Fruit fly (Drosophila melanogaster) whole organism, embryonic: ENCODE results near the gene CG15767.

ENCODE experiments used
- Atf3 ChIP-seq: fragments of 200-800 bp; sonication (Bioruptor generic); optimal IDR thresholded peaks from 3 replicates; lab custom pipeline; 2016; ENCODE audit warnings: missing biosample characterization, missing genetic modification characterization
- C15 ChIP-seq: fragments of 200-800 bp; sonication (Bioruptor generic); IDR thresholded peaks from 3 replicates; pipeline ENCODE4 v1.3.6; 2022; ENCODE audit warnings: missing biosample characterization, missing genetic modification characterization
- CG10274 ChIP-seq: fragments of 200-800 bp; sonication (Bioruptor generic); optimal IDR thresholded peaks from 3 replicates; lab custom pipeline; 2017; ENCODE audit warnings: missing biosample characterization, mild to moderate bottlenecking, missing genetic modification characterization
- CG11695 ChIP-seq: fragments of 200-800 bp; sonication (Bioruptor generic); IDR thresholded peaks from 3 replicates; pipeline ENCODE4 v1.3.6; 2022; ENCODE audit warnings: missing biosample characterization, missing genetic modification characterization
- CG11723 ChIP-seq: fragments of 200-800 bp; sonication (Bioruptor generic); optimal IDR thresholded peaks from 2 replicates; lab custom pipeline; 2017; ENCODE audit warnings: missing biosample characterization, mild to moderate bottlenecking, missing genetic modification characterization
- CG12071 ChIP-seq: fragments of 200-800 bp; sonication (Bioruptor generic); optimal IDR thresholded peaks from 3 replicates; lab custom pipeline; 2018; ENCODE audit warnings: missing biosample characterization, mild to moderate bottlenecking, missing genetic modification characterization
- CG12104 ChIP-seq: fragments of 200-800 bp; sonication (Bioruptor generic); optimal IDR thresholded peaks from 3 replicates; lab custom pipeline; 2016; ENCODE audit warnings: missing biosample characterization, missing genetic modification characterization
- CG1647 ChIP-seq: fragments of 200-800 bp; sonication (Bioruptor generic); optimal IDR thresholded peaks from 3 replicates; lab custom pipeline; 2016; ENCODE audit warnings: missing biosample characterization, missing genetic modification characterization
- CG17802 ChIP-seq: fragments of 200-800 bp; sonication (Bioruptor generic); optimal IDR thresholded peaks from 2 replicates; lab custom pipeline; 2018; ENCODE audit warnings: missing biosample characterization, mild to moderate bottlenecking, missing genetic modification characterization, moderate library complexity
- CG17829 ChIP-seq: fragments of 200-800 bp; optimal IDR thresholded peaks from 2 replicates; lab custom pipeline; 2019; ENCODE audit warnings: missing biosample characterization, mild to moderate bottlenecking, missing genetic modification characterization, moderate library complexity
- CG30020 ChIP-seq: fragments of 200-800 bp; optimal IDR thresholded peaks from 2 replicates; lab custom pipeline; 2019; ENCODE audit warnings: missing biosample characterization, mild to moderate bottlenecking, missing genetic modification characterization, moderate library complexity
- CG3065 ChIP-seq: fragments of 200-800 bp; sonication (Bioruptor generic); optimal IDR thresholded peaks from 2 replicates; lab custom pipeline; 2016; ENCODE audit warnings: missing biosample characterization, missing genetic modification characterization
- CG32532 ChIP-seq: fragments of 200-800 bp; sonication (Bioruptor generic); IDR thresholded peaks from 2 replicates; pipeline ENCODE4 v1.3.6; 2022; ENCODE audit warnings: missing biosample characterization, missing genetic modification characterization
- CG4424 ChIP-seq: fragments of 200-800 bp; sonication (Bioruptor generic); optimal IDR thresholded peaks from 3 replicates; lab custom pipeline; 2016; ENCODE audit warnings: missing biosample characterization, missing genetic modification characterization
- CG4707 ChIP-seq: fragments of 200-800 bp; sonication (Bioruptor generic); optimal IDR thresholded peaks from 2 replicates; lab custom pipeline; 2018; ENCODE audit warnings: missing biosample characterization, mild to moderate bottlenecking, missing genetic modification characterization, moderate library complexity
- CG7271 ChIP-seq: fragments of 200-800 bp; sonication (Bioruptor generic); optimal IDR thresholded peaks from 2 replicates; lab custom pipeline; 2018; ENCODE audit warnings: missing biosample characterization, mild to moderate bottlenecking, missing genetic modification characterization, moderate library complexity
- CG7357 ChIP-seq: fragments of 200-800 bp; sonication (Bioruptor generic); IDR thresholded peaks from 3 replicates; pipeline ENCODE4 v1.3.6; 2022; ENCODE audit warnings: missing biosample characterization, missing genetic modification characterization
- CG7556 ChIP-seq: fragments of 200-800 bp; sonication (Bioruptor generic); optimal IDR thresholded peaks from 2 replicates; lab custom pipeline; 2017; ENCODE audit warnings: missing biosample characterization, mild to moderate bottlenecking, missing genetic modification characterization
- CG8281 ChIP-seq: fragments of 200-800 bp; sonication (Bioruptor generic); optimal IDR thresholded peaks from 2 replicates; lab custom pipeline; 2018; ENCODE audit warnings: missing biosample characterization, mild to moderate bottlenecking, missing genetic modification characterization, moderate library complexity
- CG8765 ChIP-seq: fragments of 200-800 bp; sonication (Bioruptor generic); IDR thresholded peaks from 2 replicates; pipeline ENCODE4 v1.3.6; 2022; ENCODE audit warnings: missing biosample characterization, missing genetic modification characterization
- Dip3 ChIP-seq: fragments of 200-800 bp; sonication (Bioruptor generic); optimal IDR thresholded peaks from 3 replicates; lab custom pipeline; 2016; ENCODE audit warnings: missing biosample characterization, missing genetic modification characterization
- Doc2 ChIP-seq: fragments of 200-800 bp; sonication (Bioruptor generic); IDR thresholded peaks from 2 replicates; pipeline ENCODE4 v1.3.6; 2022; ENCODE audit warnings: missing biosample characterization, missing genetic modification characterization
- Dref ChIP-seq: fragments of 200-800 bp; sonication (Bioruptor generic); IDR thresholded peaks from 2 replicates; pipeline ENCODE4 v1.3.6; 2022; ENCODE audit warnings: missing biosample characterization, missing genetic modification characterization
- Drgx ChIP-seq: fragments of 200-800 bp; sonication (Bioruptor generic); IDR thresholded peaks from 2 replicates; pipeline ENCODE4 v1.3.6; 2022; ENCODE audit warnings: missing biosample characterization, missing genetic modification characterization
- E2f2 ChIP-seq: fragments of 200-800 bp; sonication (Bioruptor generic); IDR thresholded peaks from 2 replicates; pipeline ENCODE4 v1.3.6; 2022; ENCODE audit warnings: missing biosample characterization, missing genetic modification characterization
- Fer2 ChIP-seq: fragments of 200-800 bp; sonication (Bioruptor generic); optimal IDR thresholded peaks from 2 replicates; lab custom pipeline; 2018; ENCODE audit warnings: missing biosample characterization, mild to moderate bottlenecking, missing genetic modification characterization, moderate library complexity
- HmgZ ChIP-seq: fragments of 200-800 bp; sonication (Bioruptor generic); optimal IDR thresholded peaks from 2 replicates; lab custom pipeline; 2018; ENCODE audit warnings: missing biosample characterization, mild to moderate bottlenecking, missing genetic modification characterization
- MESR4 ChIP-seq: fragments of 200-800 bp; sonication (Bioruptor generic); optimal IDR thresholded peaks from 2 replicates; lab custom pipeline; 2018; ENCODE audit warnings: missing biosample characterization, mild to moderate bottlenecking, missing genetic modification characterization, moderate library complexity
- Mad ChIP-seq: fragments of 200-800 bp; sonication (Bioruptor generic); optimal IDR thresholded peaks from 2 replicates; lab custom pipeline; 2016; ENCODE audit warnings: missing biosample characterization, missing genetic modification characterization
- Mrtf ChIP-seq: fragments of 200-800 bp; sonication (Bioruptor generic); IDR thresholded peaks from 3 replicates; pipeline ENCODE4 v1.3.6; 2022; ENCODE audit warnings: missing biosample characterization, missing genetic modification characterization
- NfI ChIP-seq: fragments of 200-800 bp; sonication (Bioruptor generic); optimal IDR thresholded peaks from 3 replicates; lab custom pipeline; 2018; ENCODE audit warnings: missing biosample characterization, mild to moderate bottlenecking, missing genetic modification characterization, moderate library complexity
- PHDP ChIP-seq: fragments of 200-800 bp; sonication (Bioruptor generic); optimal IDR thresholded peaks from 3 replicates; lab custom pipeline; 2018; ENCODE audit warnings: missing biosample characterization, mild to moderate bottlenecking, missing genetic modification characterization, moderate library complexity
- Vsx1 ChIP-seq: fragments of 200-800 bp; sonication (Bioruptor generic); optimal IDR thresholded peaks from 2 replicates; lab custom pipeline; 2017; ENCODE audit warnings: missing biosample characterization, mild to moderate bottlenecking, missing genetic modification characterization, missing genetic modification reagents
- Xrp1 ChIP-seq: fragments of 200-800 bp; sonication (Bioruptor generic); IDR thresholded peaks from 2 replicates; pipeline ENCODE4 v1.3.6; 2022; ENCODE audit warnings: missing biosample characterization, missing genetic modification characterization
- abd-A ChIP-seq: fragments of 200-800 bp; sonication (Bioruptor generic); optimal IDR thresholded peaks from 3 replicates; lab custom pipeline; 2019; ENCODE audit warnings: missing biosample characterization, mild to moderate bottlenecking, missing genetic modification characterization, moderate library complexity
- aop ChIP-seq: fragments of 200-800 bp; sonication (Bioruptor generic); IDR thresholded peaks from 2 replicates; pipeline ENCODE4 v1.3.6; 2022; ENCODE audit warnings: missing biosample characterization, missing genetic modification characterization
- bsh ChIP-seq, 2 experiments: fragments of 200-800 bp; sonication (Bioruptor generic); optimal IDR thresholded peaks; 2 replicates each; lab custom pipeline; 2017 to 2018; ENCODE audit warnings: mild to moderate bottlenecking in 2 of 2, missing biosample characterization in 2 of 2, missing genetic modification characterization in 2 of 2, moderate library complexity in 1 of 2
- en ChIP-seq: fragments of 200-800 bp; sonication (Bioruptor generic); optimal IDR thresholded peaks from 2 replicates; lab custom pipeline; 2016; ENCODE audit warnings: missing biosample characterization, missing genetic modification characterization
- fd96Cb ChIP-seq: fragments of 200-800 bp; sonication (Bioruptor generic); optimal IDR thresholded peaks from 2 replicates; lab custom pipeline; 2018; ENCODE audit warnings: missing biosample characterization, mild to moderate bottlenecking, missing genetic modification characterization, moderate library complexity
- fru ChIP-seq: fragments of >200 bp; optimal IDR thresholded peaks from 2 replicates; lab custom pipeline; 2017
- gce ChIP-seq: fragments of 200-800 bp; sonication (Bioruptor generic); IDR thresholded peaks from 3 replicates; pipeline ENCODE4 v1.3.6; 2022; ENCODE audit warnings: missing biosample characterization, missing genetic modification characterization
- ham ChIP-seq: fragments of 200-800 bp; sonication (Bioruptor generic); IDR thresholded peaks from 2 replicates; pipeline ENCODE4 v1.3.6; 2022; ENCODE audit warnings: missing biosample characterization, missing genetic modification characterization
- hbn ChIP-seq: fragments of 200-800 bp; sonication (Bioruptor generic); IDR thresholded peaks from 2 replicates; pipeline ENCODE4 v1.3.6; 2022; ENCODE audit warnings: missing biosample characterization, missing genetic modification characterization; ENCODE audit not compliant: partially characterized antibody
- jumu ChIP-seq: fragments of 200-800 bp; sonication (Bioruptor generic); optimal IDR thresholded peaks from 3 replicates; lab custom pipeline; 2016; ENCODE audit warnings: missing biosample characterization, missing genetic modification characterization
- p53 ChIP-seq: fragments of 200-800 bp; sonication (Bioruptor generic); optimal IDR thresholded peaks from 2 replicates; lab custom pipeline; 2016; ENCODE audit warnings: missing biosample characterization, missing genetic modification characterization
- sens ChIP-seq: fragments of 200-800 bp; sonication (Bioruptor generic); peaks from one replicate; lab custom pipeline; 2016; ENCODE audit warnings: missing biosample characterization, missing genetic modification characterization
- sim ChIP-seq: fragments of 200-800 bp; sonication (Bioruptor generic); IDR thresholded peaks from 2 replicates; pipeline ENCODE4 v1.3.6; 2022; ENCODE audit warnings: missing biosample characterization, missing genetic modification characterization
- twi ChIP-seq: fragments of 200-800 bp; optimal IDR thresholded peaks from 2 replicates; lab custom pipeline; 2019; ENCODE audit warnings: missing biosample characterization, mild to moderate bottlenecking, missing genetic modification characterization, moderate library complexity
- unc-4 ChIP-seq: fragments of 200-800 bp; sonication (Bioruptor generic); IDR thresholded peaks from 2 replicates; pipeline ENCODE4 v1.3.6; 2022; ENCODE audit warnings: missing biosample characterization, missing genetic modification characterization; ENCODE audit not compliant: partially characterized antibody

Gene CG15767

DNA sequence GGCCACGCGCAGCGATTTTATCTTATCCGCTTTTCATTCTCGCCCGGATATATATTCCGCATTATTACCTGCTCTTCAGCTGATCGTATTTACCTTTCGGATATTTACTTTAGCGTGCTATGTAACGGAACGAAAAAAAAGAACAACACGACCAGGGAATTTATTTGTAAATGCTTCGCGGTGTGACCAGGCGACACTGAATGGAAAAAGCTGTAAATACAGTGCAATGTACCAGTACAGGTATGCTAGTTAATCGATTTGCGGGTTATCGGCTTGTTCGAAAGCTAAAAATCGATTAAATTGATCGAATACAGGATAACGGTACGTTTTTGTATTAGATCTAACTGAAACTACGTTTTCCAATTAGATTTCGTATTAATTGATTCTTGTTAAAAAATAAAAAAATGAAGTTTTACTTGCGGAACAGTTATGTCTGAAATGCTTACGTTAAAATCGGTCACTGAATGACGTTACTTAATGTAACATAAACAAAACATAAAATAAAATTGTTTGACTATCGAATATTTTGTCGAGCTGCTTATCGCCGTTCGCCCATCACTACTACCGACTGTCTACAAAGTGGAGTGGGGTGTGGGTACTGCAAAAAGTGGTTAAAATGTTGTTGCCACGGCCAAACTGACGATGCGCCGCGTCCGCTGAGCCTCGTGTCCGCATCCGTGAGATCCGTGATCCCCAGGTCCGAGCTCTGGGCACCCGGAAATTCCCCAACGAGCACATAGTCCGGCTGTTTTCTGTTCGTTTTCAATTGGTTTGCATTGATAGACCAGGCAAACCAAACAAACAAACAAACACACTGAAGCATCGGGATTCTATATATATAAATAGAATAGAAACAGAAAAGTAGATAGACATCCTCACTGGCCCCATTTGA is 25.0 kb upstream of the CG15767 start, which contains the start of the genes MAPk-Ak2 and CG42699 (continued):
- peak; percentile 75 for TF ChIP-seq jumu (GFP tag; lab: Kevin White, UChicago)
- TF ChIP-seq Dip3 = peak; percentile 52
- TF ChIP-seq p53 (GFP tag; lab: Kevin White, UChicago) = peak; percentile 59
- no peak for TF ChIP-seq fru (lab: Kevin White, UChicago)
- no peak; the same call in 2 of the 3 replicates for TF ChIP-seq Mrtf (GFP tag; lab: Robert Waterston, UW)
- TF ChIP-seq Fer2 (tag; lab: Kevin White, UChicago) = peak; percentile 67
- peak; percentile 83 for TF ChIP-seq CG12071 (GFP tag; lab: Kevin White, UChicago)
- no peak for TF ChIP-seq CG7357 (GFP tag; lab: Robert Waterston, UW)
- TF ChIP-seq Xrp1 (GFP tag; lab: Robert Waterston, UW) = peak; percentile 76
- TF ChIP-seq CG8281 (tag; lab: Kevin White, UChicago) = peak; percentile 52
- peak; percentile 94 for TF ChIP-seq sens (GFP tag; lab: Kevin White, UChicago)
- peak; percentile 57 for TF ChIP-seq CG3065 (GFP tag; lab: Kevin White, UChicago)
- TF ChIP-seq CG32532 = peak; percentile 55
- TF ChIP-seq twi = peak; percentile 15
- peak; percentile 71 for TF ChIP-seq CG11723 (GFP tag; lab: Kevin White, UChicago)
- TF ChIP-seq Drgx (GFP tag; lab: Robert Waterston, UW) = no peak
- peak; percentile 75 for TF ChIP-seq CG12104
- TF ChIP-seq CG30020 (tag; lab: Kevin White, UChicago) = peak; percentile 66
- peak; percentile 79 for TF ChIP-seq PHDP (tag; lab: Kevin White, UChicago)
- peak; percentile 65 for TF ChIP-seq unc-4 (GFP tag; lab: Robert Waterston, UW)
- TF ChIP-seq Vsx1 (GFP tag; lab: Kevin White, UChicago) = peak; percentile 78
- TF ChIP-seq CG17802 (tag; lab: Kevin White, UChicago) = peak; percentile 14
- TF ChIP-seq abd-A (tag; lab: Kevin White, UChicago) = peak; percentile 50
- peak; percentile 69; the same call in 1 of the 2 replicates for TF ChIP-seq sim
- peak; percentile 76 for TF ChIP-seq CG1647 (GFP tag; lab: Kevin White, UChicago)
- TF ChIP-seq CG8765 = no peak
- TF ChIP-seq bsh (GFP tag; optimal IDR thresholded peaks at IDR 0.05; lab: Kevin White, UChicago) = peak; percentile 60 to 76
- TF ChIP-seq CG4707 = peak; percentile 91
- TF ChIP-seq ham (GFP tag; lab: Robert Waterston, UW) = no peak
- peak; percentile 50 for TF ChIP-seq E2f2 (GFP tag; lab: Robert Waterston, UW)
- peak; percentile 18 for TF ChIP-seq CG10274 (GFP tag; lab: Kevin White, UChicago)
- peak; percentile 75 for TF ChIP-seq HmgZ
- TF ChIP-seq CG4424 (GFP tag; lab: Kevin White, UChicago) = peak; percentile 51
- peak; percentile 80 for TF ChIP-seq CG7556 (GFP tag; lab: Kevin White, UChicago)
- peak; percentile 39 for TF ChIP-seq fd96Cb
- TF ChIP-seq gce (GFP tag; lab: Robert Waterston, UW) = peak; percentile 80
- TF ChIP-seq en (GFP tag; lab: Kevin White, UChicago) = no peak
- TF ChIP-seq hbn (GFP tag; lab: Robert Waterston, UW) = 0 out of 2 replicates have a peak, but pooled peaks have one; percentile 18
- TF ChIP-seq Mad (GFP tag; lab: Kevin White, UChicago) = peak; percentile 49
- no peak for TF ChIP-seq C15
- TF ChIP-seq Doc2 = no peak
- TF ChIP-seq CG11695 (GFP tag; lab: Robert Waterston, UW) = peak; percentile 73
- TF ChIP-seq Atf3 (GFP tag; lab: Kevin White, UChicago) = peak; percentile 73
- TF ChIP-seq Dref (GFP tag; lab: Robert Waterston, UW) = peak; percentile 86
- peak; percentile 25 for TF ChIP-seq CG7271 (tag; lab: Kevin White, UChicago)
- peak; percentile 58 for TF ChIP-seq CG17829 (tag; lab: Kevin White, UChicago)
- TF ChIP-seq MESR4 (GFP tag; lab: Kevin White, UChicago) = peak; percentile 76
- TF ChIP-seq aop = 0 out of 2 replicates have a peak, but pooled peaks have one; percentile 22
- peak; percentile 76 for TF ChIP-seq NfI (GFP tag; lab: Kevin White, UChicago)
